Worm (Caenorhabditis elegans) whole organism, L3 larva: ENCODE results near the gene C30G12.4.

Experiments
- ZK546.5 ChIP-seq: sonication (generic microtip); optimal IDR thresholded peaks from 2 replicates; lab custom pipeline; 2017; ENCODE audit warnings: missing biosample characterization, missing genetic modification characterization
- ama-1 ChIP-seq: fragments of 150-350 bp; optimal IDR thresholded peaks from 2 replicates; lab custom pipeline; 2018
- ceh-28 ChIP-seq: fragments of 150-350 bp; optimal IDR thresholded peaks from 2 replicates; lab custom pipeline; 2014; ENCODE audit warnings: missing biosample characterization, missing genetic modification reagents, missing genetic modification characterization
- ceh-9 ChIP-seq: sonication (generic microtip); optimal IDR thresholded peaks from 2 replicates; lab custom pipeline; 2018; ENCODE audit warnings: missing biosample characterization, missing genetic modification characterization
- daf-12 ChIP-seq: fragments of 150-350 bp; optimal IDR thresholded peaks from 2 replicates; lab custom pipeline; 2014; ENCODE audit warnings: missing biosample characterization, missing genetic modification reagents, missing genetic modification characterization
- egl-27 ChIP-seq: sonication (generic microtip); optimal IDR thresholded peaks from 4 replicates; lab custom pipeline; 2017; ENCODE audit warnings: missing biosample characterization, missing genetic modification reagents, missing genetic modification characterization
- egl-5 ChIP-seq: fragments of 150-350 bp; optimal IDR thresholded peaks from 2 replicates; lab custom pipeline; 2017; ENCODE audit warnings: missing biosample characterization, missing genetic modification reagents, missing genetic modification characterization, inconsistent platforms
- elt-1 ChIP-seq: fragments of 150-350 bp; optimal IDR thresholded peaks from 2 replicates; lab custom pipeline; 2014; ENCODE audit warnings: missing biosample characterization, missing genetic modification characterization
- elt-2 ChIP-seq: sonication (generic microtip); optimal IDR thresholded peaks from 2 replicates; lab custom pipeline; 2016; ENCODE audit warnings: missing genetic modification reagents, mild to moderate bottlenecking, missing genetic modification characterization, missing compliant biosample characterization
- elt-3 ChIP-seq, 3 experiments: fragments of 150-350 bp in 1 of 3; sonication (generic microtip) in 2 of 3; optimal IDR thresholded peaks; 2 replicates in 2 of 3; 4 replicates in 1 of 3; lab custom pipeline; 2014 to 2017; ENCODE audit warnings: missing biosample characterization in 3 of 3, missing genetic modification characterization in 3 of 3
- eor-1 ChIP-seq, 2 experiments: fragments of 150-350 bp; optimal IDR thresholded peaks; 2 replicates each; lab custom pipeline; 2014 to 2018; ENCODE audit warnings: missing biosample characterization in 2 of 2, missing genetic modification characterization in 2 of 2
- fkh-10 ChIP-seq: sonication (generic microtip); optimal IDR thresholded peaks from 2 replicates; lab custom pipeline; 2017; ENCODE audit warnings: missing biosample characterization, missing genetic modification reagents, missing genetic modification characterization
- fkh-2 ChIP-seq: fragments of 150-350 bp; optimal IDR thresholded peaks from 2 replicates; lab custom pipeline; 2014; ENCODE audit warnings: missing biosample characterization, missing genetic modification reagents, missing genetic modification characterization
- fos-1 ChIP-seq: fragments of 150-350 bp; optimal IDR thresholded peaks from 2 replicates; lab custom pipeline; 2014; ENCODE audit warnings: missing biosample characterization, missing genetic modification characterization
- hmg-11 ChIP-seq: sonication (generic microtip); optimal IDR thresholded peaks from 2 replicates; lab custom pipeline; 2016; ENCODE audit warnings: missing genetic modification characterization, missing compliant biosample characterization
- jun-1 ChIP-seq: fragments of 150-350 bp; optimal IDR thresholded peaks from 2 replicates; lab custom pipeline; 2014; ENCODE audit warnings: missing biosample characterization, missing genetic modification reagents, missing genetic modification characterization
- lin-39 ChIP-seq: fragments of 150-350 bp; optimal IDR thresholded peaks from 2 replicates; lab custom pipeline; 2018; ENCODE audit warnings: missing biosample characterization, missing genetic modification reagents, missing genetic modification characterization
- mdl-1 ChIP-seq: fragments of 150-350 bp; optimal IDR thresholded peaks from 2 replicates; lab custom pipeline; 2014; ENCODE audit warnings: missing biosample characterization, missing genetic modification characterization
- mml-1 ChIP-seq: fragments of 150-350 bp; sonication (generic microtip); optimal IDR thresholded peaks from 3 replicates; lab custom pipeline; 2014; ENCODE audit warnings: missing biosample characterization, missing genetic modification characterization
- nfya-1 ChIP-seq: sonication (generic microtip); optimal IDR thresholded peaks from 2 replicates; lab custom pipeline; 2017; ENCODE audit warnings: missing genetic modification characterization, mild to moderate bottlenecking, missing compliant biosample characterization, antibody characterized with exemption, moderate library complexity; ENCODE audit not compliant: insufficient read depth
- nhr-23 ChIP-seq: fragments of 150-350 bp; optimal IDR thresholded peaks from 2 replicates; lab custom pipeline; 2014; ENCODE audit warnings: missing biosample characterization, missing genetic modification reagents, missing genetic modification characterization
- nhr-25 ChIP-seq: sonication (generic microtip); optimal IDR thresholded peaks from 2 replicates; lab custom pipeline; 2017; ENCODE audit warnings: missing biosample characterization, missing genetic modification characterization
- nhr-28 ChIP-seq: fragments of 150-350 bp; optimal IDR thresholded peaks from 2 replicates; lab custom pipeline; 2014; ENCODE audit warnings: missing biosample characterization, missing genetic modification characterization
- nhr-43 ChIP-seq: sonication (generic microtip); optimal IDR thresholded peaks from 2 replicates; lab custom pipeline; 2016; ENCODE audit warnings: mild to moderate bottlenecking, missing genetic modification characterization, missing compliant biosample characterization; ENCODE audit not compliant: poor library complexity, severe bottlenecking
- nhr-67 ChIP-seq: fragments of 150-350 bp; optimal IDR thresholded peaks from 2 replicates; lab custom pipeline; 2014; ENCODE audit warnings: missing biosample characterization, missing genetic modification characterization
- nhr-77 ChIP-seq: fragments of 150-350 bp; optimal IDR thresholded peaks from 2 replicates; lab custom pipeline; 2014; ENCODE audit warnings: missing biosample characterization, missing genetic modification characterization
- pqm-1 ChIP-seq: fragments of 150-350 bp; optimal IDR thresholded peaks from 2 replicates; lab custom pipeline; 2017; ENCODE audit warnings: missing biosample characterization, missing genetic modification characterization, inconsistent platforms
- sea-2 ChIP-seq: fragments of 150-350 bp; sonication (generic microtip); optimal IDR thresholded peaks from 4 replicates; lab custom pipeline; 2014; ENCODE audit warnings: missing biosample characterization, missing genetic modification reagents, missing genetic modification characterization
- snpc-4 ChIP-seq: fragments of 150-350 bp; optimal IDR thresholded peaks from 2 replicates; lab custom pipeline; 2014; ENCODE audit warnings: missing biosample characterization, missing genetic modification characterization
- unc-39 ChIP-seq: sonication (generic microtip); optimal IDR thresholded peaks from 4 replicates; lab custom pipeline; 2017; ENCODE audit warnings: missing biosample characterization, missing genetic modification characterization
- unc-62 ChIP-seq: fragments of 150-350 bp; sonication (generic microtip); optimal IDR thresholded peaks from 4 replicates; lab custom pipeline; 2014; ENCODE audit warnings: missing biosample characterization, missing genetic modification reagents, missing genetic modification characterization
- ztf-11 ChIP-seq: fragments of 150-350 bp; optimal IDR thresholded peaks from 2 replicates; lab custom pipeline; 2014; ENCODE audit warnings: missing biosample characterization, missing genetic modification characterization
- ztf-4 ChIP-seq: fragments of 150-350 bp; optimal IDR thresholded peaks from 2 replicates; lab custom pipeline; 2014; ENCODE audit warnings: missing biosample characterization, missing genetic modification characterization

The C30G12.4 gene

ce11 chrII:7273517-7273916 lies 11.6 kb downstream of the C30G12.4 start:
- TF ChIP-seq elt-2 (tag; lab: Kevin White, UChicago) (peak; percentile 79), nhr-43 (tag; lab: Kevin White, UChicago) (peak; percentile 48), elt-1 (no peak), ceh-9 (no peak), nhr-28 (tag; lab: Kevin White, UChicago) (no peak), mdl-1 (tag; lab: Kevin White, UChicago) (peak; percentile 3), nhr-23 (tag; lab: Kevin White, UChicago) (peak; percentile 32), nfya-1 (tag; lab: Kevin White, UChicago) (no peak), snpc-4 (tag; lab: Kevin White, UChicago) (no peak), ceh-28 (no peak), ZK546.5 (no peak), elt-3 (tag; optimal IDR thresholded peaks at IDR 0.05; lab: Kevin White, UChicago) (peak in 1 of 3 experiments; percentile 41), unc-39 (tag; lab: Kevin White, UChicago) (no peak), egl-27 (tag; lab: Kevin White, UChicago) (no peak), nhr-25 (tag; lab: Kevin White, UChicago) (peak; percentile 1), pqm-1 (tag; lab: Kevin White, UChicago) (peak; percentile 50), jun-1 (tag; lab: Kevin White, UChicago) (no peak), fkh-10 (GFP tag; lab: Kevin White, UChicago) (no peak), lin-39 (tag; lab: Kevin White, UChicago) (no peak), ama-1 (lab: Kevin White, UChicago) (no peak), ztf-4 (tag; lab: Kevin White, UChicago) (no peak)

ce11 chrII:7277257-7277656 lies 15.3 kb downstream of the C30G12.4 start:
- TF ChIP-seq unc-39 (tag; lab: Kevin White, UChicago) (no peak), elt-1 (no peak), pqm-1 (tag; lab: Kevin White, UChicago) (peak; percentile 52), mdl-1 (tag; lab: Kevin White, UChicago) (no peak), nhr-67 (tag; lab: Kevin White, UChicago) (no peak), fkh-10 (GFP tag; lab: Kevin White, UChicago) (no peak), unc-62 (GFP tag; lab: Kevin White, UChicago) (no peak), ZK546.5 (no peak), sea-2 (no peak), snpc-4 (tag; lab: Kevin White, UChicago) (no peak), eor-1 (tag; optimal IDR thresholded peaks at IDR 0.05; lab: Kevin White, UChicago) (no peak), egl-5 (tag; lab: Kevin White, UChicago) (no peak), ztf-11 (no peak), elt-2 (tag; lab: Kevin White, UChicago) (peak; percentile 80), nhr-77 (no peak)
- TF ChIP-seq, all 47 proteins: peak for 2

- TF ChIP-seq fkh-2 (tag; lab: Kevin White, UChicago) (no peak), mml-1 (tag; lab: Kevin White, UChicago) (no peak), nhr-23 (tag; lab: Kevin White, UChicago) (peak; percentile 29), eor-1 (tag; optimal IDR thresholded peaks at IDR 0.05; lab: Kevin White, UChicago) (no peak), mdl-1 (tag; lab: Kevin White, UChicago) (no peak), nhr-28 (tag; lab: Kevin White, UChicago) (no peak), ceh-9 (no peak), nhr-43 (tag; lab: Kevin White, UChicago) (peak; percentile 55), nhr-25 (tag; lab: Kevin White, UChicago) (peak; percentile 45)
- TF ChIP-seq, all 47 proteins: peak for 3
Measured at ce11 chrII:7277925-7278324, 16.0 kb downstream of the C30G12.4 start.

- TF ChIP-seq fkh-10 (GFP tag; lab: Kevin White, UChicago) (no peak), nhr-43 (tag; lab: Kevin White, UChicago) (peak; percentile 35), nhr-23 (tag; lab: Kevin White, UChicago) (peak; percentile 23), nhr-25 (tag; lab: Kevin White, UChicago) (no peak)
Measured at ce11 chrII:7279808-7280207, 17.9 kb downstream of the C30G12.4 start.

ce11 chrII:7280584-7280983 lies 18.6 kb downstream of the C30G12.4 start:
- TF ChIP-seq ama-1 (lab: Kevin White, UChicago) (no peak), daf-12 (tag; lab: Kevin White, UChicago) (no peak), nhr-23 (tag; lab: Kevin White, UChicago) (no peak), nhr-28 (tag; lab: Kevin White, UChicago) (no peak), unc-62 (GFP tag; lab: Kevin White, UChicago) (no peak), hmg-11 (no peak), nhr-43 (tag; lab: Kevin White, UChicago) (no peak), fos-1 (tag; lab: Kevin White, UChicago) (peak; percentile 20), elt-2 (tag; lab: Kevin White, UChicago) (peak; percentile 4)
